Worm (Caenorhabditis elegans) whole organism, mixed stage, embryonic: ENCODE data around the gene hrg-5.

Source experiments
- ces-1 ChIP-seq: fragments of 150-350 bp; optimal IDR thresholded peaks from 2 replicates; lab custom pipeline; 2014; ENCODE audit warnings: missing biosample characterization, missing genetic modification reagents, missing genetic modification characterization
- elt-1 ChIP-seq: sonication (generic microtip); optimal IDR thresholded peaks from 2 replicates; lab custom pipeline; 2017; ENCODE audit warnings: missing genetic modification characterization, mild to moderate bottlenecking, missing compliant biosample characterization, antibody characterized with exemption, moderate library complexity, borderline replicate concordance; ENCODE audit not compliant: insufficient read depth
- lin-13 ChIP-seq: fragments of 150-350 bp; optimal IDR thresholded peaks from 2 replicates; lab custom pipeline; 2014; ENCODE audit warnings: missing biosample characterization, missing genetic modification characterization
- lsy-2 ChIP-seq: fragments of 150-350 bp; optimal IDR thresholded peaks from 2 replicates; lab custom pipeline; 2014; ENCODE audit warnings: missing biosample characterization, missing genetic modification characterization
- mep-1 ChIP-seq: fragments of 150-350 bp; optimal IDR thresholded peaks from 2 replicates; lab custom pipeline; 2017; ENCODE audit warnings: missing biosample characterization, missing genetic modification reagents, missing genetic modification characterization, inconsistent platforms
- nhr-12 ChIP-seq: fragments of 150-350 bp; optimal IDR thresholded peaks from 2 replicates; lab custom pipeline; 2014; ENCODE audit warnings: missing biosample characterization, missing genetic modification characterization
- pha-4 ChIP-seq: fragments of 150-350 bp; optimal IDR thresholded peaks from 2 replicates; lab custom pipeline; 2018; ENCODE audit warnings: missing biosample characterization, missing genetic modification reagents, missing genetic modification characterization
- snpc-4 ChIP-seq: fragments of 150-350 bp; optimal IDR thresholded peaks from 2 replicates; lab custom pipeline; 2014; ENCODE audit warnings: missing biosample characterization, missing genetic modification characterization
- sptf-1 ChIP-seq: sonication (generic microtip); optimal IDR thresholded peaks from 2 replicates; lab custom pipeline; 2017; ENCODE audit warnings: mild to moderate bottlenecking, missing genetic modification characterization, moderate library complexity, missing compliant biosample characterization
- unc-39 ChIP-seq: fragments of 150-350 bp; optimal IDR thresholded peaks from 2 replicates; lab custom pipeline; 2014; ENCODE audit warnings: missing biosample characterization, missing genetic modification characterization
- unc-62 ChIP-seq: fragments of 150-350 bp; optimal IDR thresholded peaks from 2 replicates; lab custom pipeline; 2014; ENCODE audit warnings: missing biosample characterization, missing genetic modification reagents, missing genetic modification characterization

- TF ChIP-seq pha-4 (tag; lab: Kevin White, UChicago) (no peak), nhr-12 (no peak), lin-13 (tag; lab: Kevin White, UChicago) (no peak), lsy-2 (tag; lab: Kevin White, UChicago) (no peak), mep-1 (tag; lab: Kevin White, UChicago) (no peak), unc-62 (GFP tag; lab: Kevin White, UChicago) (no peak), snpc-4 (tag; lab: Kevin White, UChicago) (no peak), sptf-1 (tag; lab: Kevin White, UChicago) (no peak), unc-39 (tag; lab: Kevin White, UChicago) (no peak), ces-1 (GFP tag; lab: Kevin White, UChicago) (no peak), elt-1 (tag; lab: Kevin White, UChicago) (no peak)
These were observed 49.5 kb downstream of the hrg-5 start for ce11 chrIV:10979689-10980088.
